Fruit fly (Drosophila melanogaster): Measurements from ENCODE around the gene Gr10b.
A peak's percentile ranks its signal among the peaks of the same experiment; 100 is the strongest.

Gr10b gene

DNA sequence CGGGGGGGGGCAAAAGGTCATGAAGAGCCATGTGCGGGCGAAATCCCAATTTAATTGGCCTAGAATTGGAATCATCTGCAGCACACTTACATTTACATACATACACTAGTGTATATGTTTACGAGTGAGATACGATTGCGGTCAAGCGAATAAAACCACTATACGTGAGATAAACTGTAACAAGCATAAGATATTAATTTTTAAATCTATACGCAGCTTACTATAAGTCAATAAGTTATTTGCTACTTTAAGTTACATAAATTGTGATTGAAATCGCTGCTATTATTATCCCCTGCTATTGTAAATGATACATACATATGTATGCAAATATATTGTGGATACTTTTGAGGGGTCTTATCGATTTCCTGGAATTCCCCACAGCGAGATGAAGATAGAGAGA is 33.9 kb downstream of the Gr10b start (continued):
- TF ChIP-seq Oli (tag; optimal IDR thresholded peaks at IDR 0.05), result peak; percentile 7
- TF ChIP-seq CG15011 (GFP tag; optimal IDR thresholded peaks at IDR 0.05), result no peak
- TF ChIP-seq Hmx (GFP tag; optimal IDR thresholded peaks at IDR 0.05), result no peak
- no peak; the same call in 2 of the 3 replicates for TF ChIP-seq croc (GFP tag; conservative IDR thresholded peaks at IDR 0.05)
- TF ChIP-seq onecut (GFP tag; IDR thresholded peaks at IDR 0.05), result 0 out of 2 replicates have a peak, but pooled peaks have one; percentile 18
- no peak for TF ChIP-seq CG9437 (GFP tag; optimal IDR thresholded peaks at IDR 0.05)
- peak; percentile 46 for TF ChIP-seq CG14014 (GFP tag; IDR thresholded peaks at IDR 0.05)
- TF ChIP-seq CG17359 (tag; optimal IDR thresholded peaks at IDR 0.05), result peak; percentile 46
- no peak for TF ChIP-seq CG9797 (GFP tag; optimal IDR thresholded peaks at IDR 0.05)
- TF ChIP-seq dati (GFP tag; IDR thresholded peaks at IDR 0.05), result no peak
- TF ChIP-seq insv (GFP tag; optimal IDR thresholded peaks at IDR 0.05), result no peak
- no peak for TF ChIP-seq CG12236 (GFP tag; optimal IDR thresholded peaks at IDR 0.05)
- TF ChIP-seq dimm (GFP tag; IDR thresholded peaks at IDR 0.05), result peak; percentile 15; the same call in 1 of the 2 replicates
- no peak for TF ChIP-seq Doc3 (GFP tag; IDR thresholded peaks at IDR 0.05; ENCODE audit: partially characterized antibody)
- peak; percentile 63 for TF ChIP-seq CG3281 (GFP tag; optimal IDR thresholded peaks at IDR 0.05)
- TF ChIP-seq peb (GFP tag; IDR thresholded peaks at IDR 0.05), result peak; percentile 19; the same call in 1 of the 2 replicates
- TF ChIP-seq aop (GFP tag; IDR thresholded peaks at IDR 0.05), result no peak
- TF ChIP-seq CG7786 (GFP tag; optimal IDR thresholded peaks at IDR 0.05), result no peak
- TF ChIP-seq CG6854 (GFP tag; optimal IDR thresholded peaks at IDR 0.05), result no peak
- no peak for TF ChIP-seq corto (GFP tag; optimal IDR thresholded peaks at IDR 0.05)
- peak; percentile 21 for TF ChIP-seq CrebB (tag; optimal IDR thresholded peaks at IDR 0.05)
- TF ChIP-seq CG15479 (GFP tag; optimal IDR thresholded peaks at IDR 0.05), result no peak
- TF ChIP-seq pho (GFP tag; optimal IDR thresholded peaks at IDR 0.05), result no peak
- no peak for TF ChIP-seq Dfd (GFP tag; optimal IDR thresholded peaks at IDR 0.05)
- TF ChIP-seq amos (GFP tag; IDR thresholded peaks at IDR 0.05; ENCODE audit: partially characterized antibody), result no peak
- TF ChIP-seq Fer2 (tag; optimal IDR thresholded peaks at IDR 0.05), result peak; percentile 29
- no peak for TF ChIP-seq ken (GFP tag; IDR thresholded peaks at IDR 0.05)
- TF ChIP-seq CG10209 (GFP tag; optimal IDR thresholded peaks at IDR 0.05), result no peak
- no peak for TF ChIP-seq Scr (GFP tag; IDR thresholded peaks at IDR 0.05; ENCODE audit: partially characterized antibody)
- peak; percentile 39 for TF ChIP-seq scrt (GFP tag; optimal IDR thresholded peaks at IDR 0.05)
- no peak for TF ChIP-seq CG1832 (GFP tag; optimal IDR thresholded peaks at IDR 0.05)
- TF ChIP-seq chm (GFP tag; IDR thresholded peaks at IDR 0.05), result peak; percentile 33; the same call in 1 of the 2 replicates
- TF ChIP-seq cato (GFP tag; optimal IDR thresholded peaks at IDR 0.05; ENCODE audit: borderline replicate concordance), result no peak
- TF ChIP-seq dmrt11E (tag; optimal IDR thresholded peaks at IDR 0.05), result no peak
- TF ChIP-seq GATAe (GFP tag; conservative IDR thresholded peaks at IDR 0.05), result no peak
- no peak for TF ChIP-seq CG4328 (GFP tag; optimal IDR thresholded peaks at IDR 0.05)
- TF ChIP-seq unpg (GFP tag; optimal IDR thresholded peaks at IDR 0.05), result peak; percentile 58
- TF ChIP-seq sens (GFP tag), result peak; percentile 54
- TF ChIP-seq CG10959 (GFP tag; IDR thresholded peaks at IDR 0.05), result no peak
- TF ChIP-seq sima (GFP tag; optimal IDR thresholded peaks at IDR 0.05), result no peak
- peak; percentile 15; the same call in 1 of the 2 replicates for TF ChIP-seq CG9215 (GFP tag; IDR thresholded peaks at IDR 0.05)
- peak; percentile 30 for TF ChIP-seq CG1233 (GFP tag; optimal IDR thresholded peaks at IDR 0.05)
- TF ChIP-seq ab (GFP tag; optimal IDR thresholded peaks at IDR 0.05), result no peak
- TF ChIP-seq ham (GFP tag; IDR thresholded peaks at IDR 0.05), result no peak
- no peak for TF ChIP-seq zfh2 (GFP tag; optimal IDR thresholded peaks at IDR 0.05)
- no peak for TF ChIP-seq Atf-2 (GFP tag; optimal IDR thresholded peaks at IDR 0.05)
- TF ChIP-seq Dbx (GFP tag; IDR thresholded peaks at IDR 0.05), result peak; percentile 58; the same call in 2 of the 3 replicates
- peak; percentile 45; the same call in 1 of the 3 replicates for TF ChIP-seq zfh1 (GFP tag; IDR thresholded peaks at IDR 0.05)
- TF ChIP-seq CG4282 (GFP tag; optimal IDR thresholded peaks at IDR 0.05), result no peak
- no peak for TF ChIP-seq inv (GFP tag; IDR thresholded peaks at IDR 0.05; ENCODE audit: partially characterized antibody)
- no peak for TF ChIP-seq fru (optimal IDR thresholded peaks at IDR 0.05)
- no peak for TF ChIP-seq bcd (GFP tag; optimal IDR thresholded peaks at IDR 0.05)
